Worm (Caenorhabditis elegans) whole organism, L3 larva: ENCODE measurements around the gene H06I04.6.

ENCODE experiments used
- R02D3.7 ChIP-seq: fragments of 150-350 bp; optimal IDR thresholded peaks from 2 replicates; lab custom pipeline; 2014; ENCODE audit warnings: missing biosample characterization, missing genetic modification characterization
- ZK546.5 ChIP-seq: sonication (generic microtip); optimal IDR thresholded peaks from 2 replicates; lab custom pipeline; 2017; ENCODE audit warnings: missing biosample characterization, missing genetic modification characterization
- aly-2 ChIP-seq: fragments of 150-350 bp; optimal IDR thresholded peaks from 2 replicates; lab custom pipeline; 2014; ENCODE audit warnings: missing biosample characterization, missing genetic modification characterization
- ama-1 ChIP-seq: fragments of 150-350 bp; optimal IDR thresholded peaks from 2 replicates; lab custom pipeline; 2018
- ceh-16 ChIP-seq: sonication (generic microtip); optimal IDR thresholded peaks from 2 replicates; lab custom pipeline; 2017; ENCODE audit warnings: missing biosample characterization, missing genetic modification characterization
- ceh-28 ChIP-seq: fragments of 150-350 bp; optimal IDR thresholded peaks from 2 replicates; lab custom pipeline; 2014; ENCODE audit warnings: missing biosample characterization, missing genetic modification reagents, missing genetic modification characterization
- ceh-82 ChIP-seq: fragments of 150-350 bp; optimal IDR thresholded peaks from 2 replicates; lab custom pipeline; 2014; ENCODE audit warnings: missing biosample characterization, missing genetic modification characterization
- ceh-9 ChIP-seq: sonication (generic microtip); optimal IDR thresholded peaks from 2 replicates; lab custom pipeline; 2018; ENCODE audit warnings: missing biosample characterization, missing genetic modification characterization
- daf-12 ChIP-seq: fragments of 150-350 bp; optimal IDR thresholded peaks from 2 replicates; lab custom pipeline; 2014; ENCODE audit warnings: missing biosample characterization, missing genetic modification reagents, missing genetic modification characterization
- egl-27 ChIP-seq: sonication (generic microtip); optimal IDR thresholded peaks from 4 replicates; lab custom pipeline; 2017; ENCODE audit warnings: missing biosample characterization, missing genetic modification reagents, missing genetic modification characterization
- egl-5 ChIP-seq: fragments of 150-350 bp; optimal IDR thresholded peaks from 2 replicates; lab custom pipeline; 2017; ENCODE audit warnings: missing biosample characterization, missing genetic modification reagents, missing genetic modification characterization, inconsistent platforms
- elt-1 ChIP-seq: fragments of 150-350 bp; optimal IDR thresholded peaks from 2 replicates; lab custom pipeline; 2014; ENCODE audit warnings: missing biosample characterization, missing genetic modification characterization
- elt-2 ChIP-seq: sonication (generic microtip); optimal IDR thresholded peaks from 2 replicates; lab custom pipeline; 2016; ENCODE audit warnings: missing genetic modification reagents, mild to moderate bottlenecking, missing genetic modification characterization, missing compliant biosample characterization
- elt-3 ChIP-seq, 3 experiments: fragments of 150-350 bp in 1 of 3; sonication (generic microtip) in 2 of 3; optimal IDR thresholded peaks; 2 replicates in 2 of 3; 4 replicates in 1 of 3; lab custom pipeline; 2014 to 2017; ENCODE audit warnings: missing biosample characterization in 3 of 3, missing genetic modification characterization in 3 of 3
- eor-1 ChIP-seq, 2 experiments: fragments of 150-350 bp; optimal IDR thresholded peaks; 2 replicates each; lab custom pipeline; 2014 to 2018; ENCODE audit warnings: missing biosample characterization in 2 of 2, missing genetic modification characterization in 2 of 2
- fkh-10 ChIP-seq: sonication (generic microtip); optimal IDR thresholded peaks from 2 replicates; lab custom pipeline; 2017; ENCODE audit warnings: missing biosample characterization, missing genetic modification reagents, missing genetic modification characterization
- fkh-2 ChIP-seq: fragments of 150-350 bp; optimal IDR thresholded peaks from 2 replicates; lab custom pipeline; 2014; ENCODE audit warnings: missing biosample characterization, missing genetic modification reagents, missing genetic modification characterization
- fos-1 ChIP-seq: fragments of 150-350 bp; optimal IDR thresholded peaks from 2 replicates; lab custom pipeline; 2014; ENCODE audit warnings: missing biosample characterization, missing genetic modification characterization
- hmg-11 ChIP-seq: sonication (generic microtip); optimal IDR thresholded peaks from 2 replicates; lab custom pipeline; 2016; ENCODE audit warnings: missing genetic modification characterization, missing compliant biosample characterization
- jun-1 ChIP-seq: fragments of 150-350 bp; optimal IDR thresholded peaks from 2 replicates; lab custom pipeline; 2014; ENCODE audit warnings: missing biosample characterization, missing genetic modification reagents, missing genetic modification characterization
- lin-15B ChIP-seq: fragments of 150-350 bp; optimal IDR thresholded peaks from 2 replicates; lab custom pipeline; 2014; ENCODE audit warnings: missing biosample characterization, missing genetic modification characterization
- lin-39 ChIP-seq: fragments of 150-350 bp; optimal IDR thresholded peaks from 2 replicates; lab custom pipeline; 2018; ENCODE audit warnings: missing biosample characterization, missing genetic modification reagents, missing genetic modification characterization
- lsy-12 ChIP-seq: sonication (generic microtip); optimal IDR thresholded peaks from 2 replicates; lab custom pipeline; 2016; ENCODE audit warnings: mild to moderate bottlenecking, missing genetic modification characterization, missing compliant biosample characterization
- mdl-1 ChIP-seq: fragments of 150-350 bp; optimal IDR thresholded peaks from 2 replicates; lab custom pipeline; 2014; ENCODE audit warnings: missing biosample characterization, missing genetic modification characterization
- mml-1 ChIP-seq: fragments of 150-350 bp; sonication (generic microtip); optimal IDR thresholded peaks from 3 replicates; lab custom pipeline; 2014; ENCODE audit warnings: missing biosample characterization, missing genetic modification characterization
- nfya-1 ChIP-seq: sonication (generic microtip); optimal IDR thresholded peaks from 2 replicates; lab custom pipeline; 2017; ENCODE audit warnings: missing genetic modification characterization, mild to moderate bottlenecking, missing compliant biosample characterization, antibody characterized with exemption, moderate library complexity; ENCODE audit not compliant: insufficient read depth
- nhr-11 ChIP-seq: fragments of 150-350 bp; optimal IDR thresholded peaks from 2 replicates; lab custom pipeline; 2014; ENCODE audit warnings: missing biosample characterization, missing genetic modification characterization
- nhr-12 ChIP-seq: fragments of 150-350 bp; optimal IDR thresholded peaks from 2 replicates; lab custom pipeline; 2014; ENCODE audit warnings: missing biosample characterization, missing genetic modification characterization
- nhr-23 ChIP-seq: fragments of 150-350 bp; optimal IDR thresholded peaks from 2 replicates; lab custom pipeline; 2014; ENCODE audit warnings: missing biosample characterization, missing genetic modification reagents, missing genetic modification characterization
- nhr-237 ChIP-seq: fragments of 150-350 bp; optimal IDR thresholded peaks from 2 replicates; lab custom pipeline; 2014; ENCODE audit warnings: missing biosample characterization, missing genetic modification characterization
- nhr-25 ChIP-seq: sonication (generic microtip); optimal IDR thresholded peaks from 2 replicates; lab custom pipeline; 2017; ENCODE audit warnings: missing biosample characterization, missing genetic modification characterization
- nhr-28 ChIP-seq: fragments of 150-350 bp; optimal IDR thresholded peaks from 2 replicates; lab custom pipeline; 2014; ENCODE audit warnings: missing biosample characterization, missing genetic modification characterization
- nhr-43 ChIP-seq: sonication (generic microtip); optimal IDR thresholded peaks from 2 replicates; lab custom pipeline; 2016; ENCODE audit warnings: mild to moderate bottlenecking, missing genetic modification characterization, missing compliant biosample characterization; ENCODE audit not compliant: poor library complexity, severe bottlenecking
- nhr-67 ChIP-seq: fragments of 150-350 bp; optimal IDR thresholded peaks from 2 replicates; lab custom pipeline; 2014; ENCODE audit warnings: missing biosample characterization, missing genetic modification characterization
- nhr-76 ChIP-seq: fragments of 150-350 bp; sonication (generic microtip); optimal IDR thresholded peaks from 5 replicates; lab custom pipeline; 2014; ENCODE audit warnings: missing biosample characterization, missing genetic modification characterization
- nhr-77 ChIP-seq: fragments of 150-350 bp; optimal IDR thresholded peaks from 2 replicates; lab custom pipeline; 2014; ENCODE audit warnings: missing biosample characterization, missing genetic modification characterization
- pha-4 ChIP-seq: fragments of 150-350 bp; optimal IDR thresholded peaks from 2 replicates; lab custom pipeline; 2014; ENCODE audit warnings: missing biosample characterization, missing genetic modification reagents, missing genetic modification characterization
- pqm-1 ChIP-seq: fragments of 150-350 bp; optimal IDR thresholded peaks from 2 replicates; lab custom pipeline; 2017; ENCODE audit warnings: missing biosample characterization, missing genetic modification characterization, inconsistent platforms
- sea-2 ChIP-seq: fragments of 150-350 bp; sonication (generic microtip); optimal IDR thresholded peaks from 4 replicates; lab custom pipeline; 2014; ENCODE audit warnings: missing biosample characterization, missing genetic modification reagents, missing genetic modification characterization
- skn-1 ChIP-seq: fragments of 150-350 bp; optimal IDR thresholded peaks from 2 replicates; lab custom pipeline; 2014; ENCODE audit warnings: missing biosample characterization, missing genetic modification characterization
- snpc-4 ChIP-seq: fragments of 150-350 bp; optimal IDR thresholded peaks from 2 replicates; lab custom pipeline; 2014; ENCODE audit warnings: missing biosample characterization, missing genetic modification characterization
- tbx-2 ChIP-seq: sonication (generic microtip); optimal IDR thresholded peaks from 2 replicates; lab custom pipeline; 2016; ENCODE audit warnings: mild to moderate bottlenecking, missing genetic modification characterization, missing compliant biosample characterization
- unc-39 ChIP-seq: sonication (generic microtip); optimal IDR thresholded peaks from 4 replicates; lab custom pipeline; 2017; ENCODE audit warnings: missing biosample characterization, missing genetic modification characterization
- unc-62 ChIP-seq: fragments of 150-350 bp; sonication (generic microtip); optimal IDR thresholded peaks from 4 replicates; lab custom pipeline; 2014; ENCODE audit warnings: missing biosample characterization, missing genetic modification reagents, missing genetic modification characterization
- zag-1 ChIP-seq: fragments of 150-350 bp; optimal IDR thresholded peaks from 2 replicates; lab custom pipeline; 2014; ENCODE audit warnings: missing biosample characterization, missing genetic modification characterization
- ztf-11 ChIP-seq: fragments of 150-350 bp; optimal IDR thresholded peaks from 2 replicates; lab custom pipeline; 2014; ENCODE audit warnings: missing biosample characterization, missing genetic modification characterization
- ztf-4 ChIP-seq: fragments of 150-350 bp; optimal IDR thresholded peaks from 2 replicates; lab custom pipeline; 2014; ENCODE audit warnings: missing biosample characterization, missing genetic modification characterization

Gene H06I04.6

ce11 chrIII:3037346-3037745 is 26.8 kb downstream of the H06I04.6 start:
- TF ChIP-seq mml-1 (tag; lab: Kevin White, UChicago) (no peak), zag-1 (tag; lab: Kevin White, UChicago) (no peak), mdl-1 (tag; lab: Kevin White, UChicago) (peak; percentile 43), fkh-10 (no peak), R02D3.7 (tag; lab: Kevin White, UChicago) (no peak), elt-2 (tag; lab: Kevin White, UChicago) (peak; percentile 38), egl-5 (tag; lab: Kevin White, UChicago) (no peak), ama-1 (lab: Kevin White, UChicago) (no peak), lin-39 (tag; lab: Kevin White, UChicago) (peak; percentile 86), unc-62 (no peak), ceh-16 (no peak), pqm-1 (tag; lab: Kevin White, UChicago) (no peak), unc-39 (tag; lab: Kevin White, UChicago) (no peak), nhr-77 (tag; lab: Kevin White, UChicago) (no peak), ceh-9 (no peak), snpc-4 (tag; lab: Kevin White, UChicago) (no peak), nhr-25 (tag; lab: Kevin White, UChicago) (peak; percentile 54), jun-1 (tag; lab: Kevin White, UChicago) (peak; percentile 0), nhr-23 (peak; percentile 4), ztf-4 (tag; lab: Kevin White, UChicago) (no peak), nhr-28 (tag; lab: Kevin White, UChicago) (no peak), elt-1 (tag; lab: Kevin White, UChicago) (peak; percentile 22), fkh-2 (tag; lab: Kevin White, UChicago) (no peak), lin-15B (tag; lab: Kevin White, UChicago) (peak; percentile 60), nfya-1 (tag; lab: Kevin White, UChicago) (peak; percentile 73), nhr-67 (tag; lab: Kevin White, UChicago) (no peak), sea-2 (GFP tag; lab: Kevin White, UChicago) (no peak), tbx-2 (tag; lab: Kevin White, UChicago) (peak; percentile 1), nhr-237 (no peak), pha-4 (tag; lab: Kevin White, UChicago) (peak; percentile 64), nhr-12 (tag; lab: Kevin White, UChicago) (no peak), nhr-76 (tag; lab: Kevin White, UChicago) (no peak), ceh-28 (no peak), ceh-82 (tag; lab: Kevin White, UChicago) (no peak), egl-27 (tag; lab: Kevin White, UChicago) (no peak), fos-1 (tag; lab: Kevin White, UChicago) (no peak), elt-3 (tag; optimal IDR thresholded peaks at IDR 0.05; lab: Kevin White, UChicago) (no peak), ZK546.5 (tag; lab: Kevin White, UChicago) (no peak), ztf-11 (tag; lab: Kevin White, UChicago) (no peak), hmg-11 (tag; lab: Kevin White, UChicago) (peak; percentile 61), nhr-43 (tag; lab: Kevin White, UChicago) (no peak), nhr-11 (tag; lab: Kevin White, UChicago) (no peak), lsy-12 (tag; lab: Kevin White, UChicago) (no peak), skn-1 (no peak), eor-1 (tag; optimal IDR thresholded peaks at IDR 0.05; lab: Kevin White, UChicago) (no peak), aly-2 (tag; lab: Kevin White, UChicago) (no peak), daf-12 (no peak)
